Worm (Caenorhabditis elegans) whole organism, L2 larva: ENCODE results near the gene F11D11.4.

ENCODE experiments used
- C34F6.9 ChIP-seq: fragments of 150-350 bp; optimal IDR thresholded peaks from 2 replicates; lab custom pipeline; 2014; ENCODE audit warnings: missing biosample characterization, missing genetic modification characterization
- ZK546.5 ChIP-seq: sonication (generic microtip); optimal IDR thresholded peaks from 2 replicates; lab custom pipeline; 2017; ENCODE audit warnings: missing biosample characterization, missing genetic modification characterization
- alr-1 ChIP-seq: fragments of 150-350 bp; optimal IDR thresholded peaks from 2 replicates; lab custom pipeline; 2014; ENCODE audit warnings: missing biosample characterization, missing genetic modification characterization
- aly-2 ChIP-seq: fragments of 150-350 bp; optimal IDR thresholded peaks from 2 replicates; lab custom pipeline; 2014; ENCODE audit warnings: missing biosample characterization, missing genetic modification characterization
- ama-1 ChIP-seq: fragments of 150-350 bp; optimal IDR thresholded peaks from 2 replicates; lab custom pipeline; 2018; ENCODE audit warnings: inconsistent platforms
- blmp-1 ChIP-seq: sonication (generic microtip); optimal IDR thresholded peaks from 2 replicates; lab custom pipeline; 2017; ENCODE audit warnings: missing genetic modification characterization, mild to moderate bottlenecking, missing compliant biosample characterization, antibody characterized with exemption, moderate library complexity; ENCODE audit not compliant: insufficient read depth
- ceh-16 ChIP-seq: fragments of 150-350 bp; optimal IDR thresholded peaks from 2 replicates; lab custom pipeline; 2014; ENCODE audit warnings: missing biosample characterization, missing genetic modification characterization
- ceh-82 ChIP-seq: fragments of 150-350 bp; optimal IDR thresholded peaks from 2 replicates; lab custom pipeline; 2014; ENCODE audit warnings: missing biosample characterization, missing genetic modification characterization
- crh-2 ChIP-seq: sonication (generic microtip); optimal IDR thresholded peaks from 2 replicates; lab custom pipeline; 2017; ENCODE audit warnings: missing biosample characterization, missing genetic modification characterization
- egl-27 ChIP-seq: sonication (generic microtip); optimal IDR thresholded peaks from 3 replicates; lab custom pipeline; 2017; ENCODE audit warnings: missing biosample characterization, missing genetic modification reagents, missing genetic modification characterization
- fos-1 ChIP-seq: fragments of 150-350 bp; optimal IDR thresholded peaks from 2 replicates; lab custom pipeline; 2014; ENCODE audit warnings: missing biosample characterization, missing genetic modification characterization
- gmeb-1 ChIP-seq: fragments of 150-350 bp; optimal IDR thresholded peaks from 2 replicates; lab custom pipeline; 2014; ENCODE audit warnings: missing biosample characterization, missing genetic modification characterization
- lin-11 ChIP-seq: fragments of 150-350 bp; sonication (generic microtip); optimal IDR thresholded peaks from 2 replicates; lab custom pipeline; 2014; ENCODE audit warnings: missing biosample characterization, missing genetic modification characterization, inconsistent platforms, mixed read lengths
- lin-39 ChIP-seq: fragments of 150-350 bp; optimal IDR thresholded peaks from 2 replicates; lab custom pipeline; 2014; ENCODE audit warnings: missing biosample characterization, missing genetic modification reagents, missing genetic modification characterization
- lsy-2 ChIP-seq, 2 experiments: fragments of 150-350 bp in 1 of 2; sonication (generic microtip) in 1 of 2; optimal IDR thresholded peaks; 2 replicates each; lab custom pipeline; 2014 to 2017; ENCODE audit warnings: missing biosample characterization in 2 of 2, missing genetic modification characterization in 2 of 2
- mab-5 ChIP-seq: fragments of 150-350 bp; optimal IDR thresholded peaks from 2 replicates; lab custom pipeline; 2014; ENCODE audit warnings: missing biosample characterization, missing genetic modification characterization
- mbf-1 ChIP-seq: sonication (generic microtip); optimal IDR thresholded peaks from 2 replicates; lab custom pipeline; 2017; ENCODE audit warnings: missing biosample characterization, missing genetic modification characterization
- mdl-1 ChIP-seq, 2 experiments: fragments of 150-350 bp in 1 of 2; sonication (generic microtip) in 1 of 2; optimal IDR thresholded peaks; 2 replicates each; lab custom pipeline; 2017; ENCODE audit warnings: missing biosample characterization in 2 of 2, missing genetic modification characterization in 2 of 2
- nhr-11 ChIP-seq: fragments of 150-350 bp; optimal IDR thresholded peaks from 2 replicates; lab custom pipeline; 2014; ENCODE audit warnings: missing biosample characterization, missing genetic modification characterization
- nhr-12 ChIP-seq: fragments of 150-350 bp; optimal IDR thresholded peaks from 2 replicates; lab custom pipeline; 2014; ENCODE audit warnings: missing biosample characterization, missing genetic modification characterization
- nhr-21 ChIP-seq: fragments of 150-350 bp; optimal IDR thresholded peaks from 2 replicates; lab custom pipeline; 2014; ENCODE audit warnings: missing biosample characterization, missing genetic modification characterization
- nhr-23 ChIP-seq: fragments of 150-350 bp; optimal IDR thresholded peaks from 2 replicates; lab custom pipeline; 2014; ENCODE audit warnings: missing biosample characterization, missing genetic modification reagents, missing genetic modification characterization
- nhr-237 ChIP-seq: fragments of 150-350 bp; optimal IDR thresholded peaks from 2 replicates; lab custom pipeline; 2014; ENCODE audit warnings: missing biosample characterization, missing genetic modification characterization
- nhr-25 ChIP-seq: fragments of 150-350 bp; sonication (generic microtip); optimal IDR thresholded peaks from 3 replicates; lab custom pipeline; 2014; ENCODE audit warnings: missing biosample characterization, missing genetic modification characterization
- nhr-77 ChIP-seq: fragments of 150-350 bp; optimal IDR thresholded peaks from 2 replicates; lab custom pipeline; 2014; ENCODE audit warnings: missing biosample characterization, missing genetic modification characterization
- sem-4 ChIP-seq: fragments of 150-350 bp; optimal IDR thresholded peaks from 2 replicates; lab custom pipeline; 2014; ENCODE audit warnings: missing biosample characterization, missing genetic modification reagents, missing genetic modification characterization
- sma-9 ChIP-seq, 2 experiments: fragments of 150-350 bp in 1 of 2; sonication (generic microtip) in 1 of 2; optimal IDR thresholded peaks; 2 replicates each; lab custom pipeline; 2014 to 2016; ENCODE audit warnings: missing genetic modification characterization in 2 of 2, mild to moderate bottlenecking in 1 of 2, missing biosample characterization in 1 of 2, missing compliant biosample characterization in 1 of 2, missing genetic modification reagents in 1 of 2, moderate library complexity in 1 of 2
- snpc-4 ChIP-seq: fragments of 150-350 bp; optimal IDR thresholded peaks from 2 replicates; lab custom pipeline; 2014; ENCODE audit warnings: missing biosample characterization, missing genetic modification characterization
- unc-39 ChIP-seq: fragments of 150-350 bp; optimal IDR thresholded peaks from 2 replicates; lab custom pipeline; 2014; ENCODE audit warnings: missing biosample characterization, missing genetic modification characterization
- unc-55 ChIP-seq: fragments of 150-350 bp; sonication (generic microtip); optimal IDR thresholded peaks from 3 replicates; lab custom pipeline; 2014; ENCODE audit warnings: missing biosample characterization, missing genetic modification reagents, missing genetic modification characterization
- unc-62 ChIP-seq: fragments of 150-350 bp; optimal IDR thresholded peaks from 2 replicates; lab custom pipeline; 2014; ENCODE audit warnings: missing biosample characterization, missing genetic modification reagents, missing genetic modification characterization
- zag-1 ChIP-seq: fragments of 150-350 bp; optimal IDR thresholded peaks from 2 replicates; lab custom pipeline; 2014; ENCODE audit warnings: missing biosample characterization, missing genetic modification characterization
- ztf-1 ChIP-seq: fragments of 200-800 bp; sonication (Bioruptor generic); conservative IDR thresholded peaks from 2 replicates; pipeline ENCODE4 v1.3.6; 2022; ENCODE audit warnings: missing genetic modification characterization, missing compliant biosample characterization

F11D11.4 gene

ce11 chrV:18783474-18783873 lies 22.3 kb downstream of the F11D11.4 start, which contains the start of gene Y17D7B.10:
Gene Y17D7B.10 (plus strand): TSS chrV:18783716.
- TF ChIP-seq mbf-1 (tag; lab: Kevin White, UChicago) (no peak), nhr-11 (tag; lab: Kevin White, UChicago) (no peak), fos-1 (tag; lab: Kevin White, UChicago) (no peak), lin-11 (tag; lab: Kevin White, UChicago) (peak; percentile 32), ama-1 (lab: Kevin White, UChicago) (no peak)
- TF ChIP-seq, all 48 proteins: peak for 1

ce11 chrV:18786694-18787093 lies 25.5 kb downstream of the F11D11.4 start, which contains the start of gene Y17D7B.3:
Gene Y17D7B.3 (minus strand): TSS chrV:18786794.
- TF ChIP-seq nhr-237 (tag; lab: Kevin White, UChicago) (no peak), C34F6.9 (no peak), ceh-16 (no peak), unc-55 (no peak), mab-5 (tag; lab: Kevin White, UChicago) (no peak), zag-1 (tag; lab: Kevin White, UChicago) (no peak), crh-2 (tag; lab: Kevin White, UChicago) (no peak), lin-39 (tag; lab: Kevin White, UChicago) (no peak), nhr-25 (tag; lab: Kevin White, UChicago) (no peak), ZK546.5 (no peak), lin-11 (tag; lab: Kevin White, UChicago) (no peak), lsy-2 (tag; optimal IDR thresholded peaks at IDR 0.05; lab: Kevin White, UChicago) (no peak), gmeb-1 (tag; lab: Kevin White, UChicago) (no peak), nhr-12 (no peak), sem-4 (tag; lab: Kevin White, UChicago) (no peak), mdl-1 (tag; optimal IDR thresholded peaks at IDR 0.05; lab: Kevin White, UChicago) (no peak), nhr-21 (tag; lab: Kevin White, UChicago) (no peak)

- TF ChIP-seq egl-27 (tag; lab: Kevin White, UChicago) = no peak
- TF ChIP-seq fos-1 (tag; lab: Kevin White, UChicago) = peak; percentile 73
Measured at ce11 chrV:18787417-18787918, 26.3 kb downstream of the F11D11.4 start, which contains the start of gene Y17D7B.2. Gene Y17D7B.2 (plus strand): TSS chrV:18787739.

ce11 chrV:18790658-18791057 lies 29.5 kb downstream of the F11D11.4 start, which contains the start of gene nhr-231:
Gene nhr-231 (plus strand): TSS chrV:18790958.
- TF ChIP-seq fos-1 (tag; lab: Kevin White, UChicago) = peak; percentile 34
- TF ChIP-seq unc-62 (GFP tag; lab: Kevin White, UChicago) = no peak

DNA sequence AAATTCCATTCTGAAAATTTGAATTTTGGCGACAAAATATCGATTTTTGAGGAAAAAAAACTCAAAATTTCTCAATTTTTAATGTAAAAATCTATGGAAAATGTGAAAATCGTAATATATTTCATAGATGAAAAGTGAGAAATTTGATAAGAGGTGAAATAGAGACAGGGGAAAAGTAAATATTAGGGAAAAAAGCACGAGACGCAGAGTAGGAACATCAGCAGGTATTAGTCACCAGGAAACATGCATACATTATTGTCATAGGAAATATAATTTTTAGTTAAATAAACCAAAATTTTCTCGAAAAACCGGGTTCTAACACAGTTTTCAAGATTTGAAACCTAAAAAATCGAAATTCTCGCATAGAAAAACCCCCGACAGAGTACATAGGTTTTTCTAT lies 39.6 kb downstream of the F11D11.4 start, which contains the start of gene nhr-170:
Gene nhr-170 (minus strand): TSS at position 16 of the 400 bp plus-strand sequence.
- TF ChIP-seq lin-11 (tag; lab: Kevin White, UChicago) (no peak), ZK546.5 (no peak), fos-1 (tag; lab: Kevin White, UChicago) (peak; percentile 81)
- TF ChIP-seq, all 48 proteins: peak for 1

DNA sequence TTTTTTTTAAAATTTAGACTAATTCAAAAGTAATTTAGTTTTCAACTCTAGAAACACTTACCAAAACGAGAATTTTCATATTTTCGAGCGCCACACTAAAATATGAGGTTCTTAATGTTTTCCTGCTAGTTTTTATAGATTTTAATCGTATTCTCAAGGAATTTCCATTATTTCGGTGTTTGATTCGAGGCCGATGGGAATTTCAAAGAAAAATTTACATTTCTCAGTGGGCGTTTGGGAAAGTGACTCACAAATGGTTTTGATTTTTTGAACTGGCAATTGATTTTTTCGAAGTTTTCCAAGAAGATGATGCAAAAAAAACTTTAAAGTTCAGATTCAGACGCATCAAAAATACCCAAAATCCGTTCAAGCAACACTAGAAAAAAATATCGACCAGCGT lies 40.9 kb downstream of the F11D11.4 start, which contains the start of gene C54E10.11:
Gene C54E10.11 (minus strand): TSS at position 101 of the 400 bp plus-strand sequence.
- TF ChIP-seq unc-39 (no peak), mdl-1 (tag; optimal IDR thresholded peaks at IDR 0.05; lab: Kevin White, UChicago) (no peak), sma-9 (GFP tag; optimal IDR thresholded peaks at IDR 0.05; lab: Kevin White, UChicago) (no peak), sma-9 (tag; optimal IDR thresholded peaks at IDR 0.05; lab: Kevin White, UChicago) (no peak), nhr-77 (tag; lab: Kevin White, UChicago) (no peak), ceh-82 (tag; lab: Kevin White, UChicago) (no peak), lin-11 (tag; lab: Kevin White, UChicago) (no peak), ztf-1 (GFP tag; lab: Robert Waterston, UW) (no peak), fos-1 (tag; lab: Kevin White, UChicago) (no peak), aly-2 (tag; lab: Kevin White, UChicago) (no peak), nhr-12 (no peak), ama-1 (lab: Kevin White, UChicago) (no peak), snpc-4 (no peak), alr-1 (no peak), blmp-1 (tag; lab: Kevin White, UChicago) (no peak), ceh-16 (no peak), nhr-23 (no peak)
